Worm (Caenorhabditis elegans) whole organism, young adult: ENCODE results near the gene F07A11.4.
A peak's percentile ranks its signal among the peaks of the same experiment; 100 is the strongest.

Experiments
- F22D6.2 ChIP-seq: sonication (generic microtip); optimal IDR thresholded peaks from 2 replicates; lab custom pipeline; 2016; ENCODE audit warnings: mild to moderate bottlenecking, missing genetic modification characterization, missing compliant biosample characterization
- K12H6.12 ChIP-seq: fragments of 200-800 bp; sonication (Bioruptor generic); optimal IDR thresholded peaks from 2 replicates; lab custom pipeline; 2018; ENCODE audit warnings: mild to moderate bottlenecking, missing genetic modification characterization, missing compliant biosample characterization
- cebp-2 ChIP-seq: fragments of 200-800 bp; sonication (Bioruptor generic); IDR thresholded peaks from 2 replicates; pipeline ENCODE4 v1.3.6; 2022; ENCODE audit warnings: missing genetic modification characterization, missing compliant biosample characterization
- fkh-3 ChIP-seq: sonication (generic microtip); optimal IDR thresholded peaks from 2 replicates; lab custom pipeline; 2016; ENCODE audit warnings: mild to moderate bottlenecking, missing genetic modification characterization, missing compliant biosample characterization
- mcd-1 ChIP-seq: fragments of 200-800 bp; sonication (Bioruptor generic); IDR thresholded peaks from 2 replicates; pipeline ENCODE4 v1.3.6; 2022; ENCODE audit warnings: missing genetic modification reagents, missing genetic modification characterization, missing compliant biosample characterization
- unc-62 ChIP-seq: fragments of 150-350 bp; optimal IDR thresholded peaks from 2 replicates; lab custom pipeline; 2014; ENCODE audit warnings: missing biosample characterization, missing genetic modification reagents, missing genetic modification characterization
- ztf-6 ChIP-seq: fragments of 200-800 bp; sonication (Bioruptor generic); IDR thresholded peaks from 2 replicates; pipeline ENCODE4 v1.3.6; 2022; ENCODE audit warnings: missing genetic modification reagents, missing genetic modification characterization, missing compliant biosample characterization

ce11 chrII:11577861-11578260 lies 22.9 kb upstream of the F07A11.4 start:
- TF ChIP-seq cebp-2 (GFP tag; lab: Robert Waterston, UW) (no peak), unc-62 (no peak), ztf-6 (no peak), K12H6.12 (no peak), fkh-3 (tag; lab: Kevin White, UChicago) (no peak), mcd-1 (GFP tag; lab: Robert Waterston, UW) (peak; percentile 46; the same call in 1 of the 2 replicates), F22D6.2 (tag; lab: Kevin White, UChicago) (no peak)
